Worm (Caenorhabditis elegans): Measurements from ENCODE around the gene apa-2.

apa-2 gene

DNA sequence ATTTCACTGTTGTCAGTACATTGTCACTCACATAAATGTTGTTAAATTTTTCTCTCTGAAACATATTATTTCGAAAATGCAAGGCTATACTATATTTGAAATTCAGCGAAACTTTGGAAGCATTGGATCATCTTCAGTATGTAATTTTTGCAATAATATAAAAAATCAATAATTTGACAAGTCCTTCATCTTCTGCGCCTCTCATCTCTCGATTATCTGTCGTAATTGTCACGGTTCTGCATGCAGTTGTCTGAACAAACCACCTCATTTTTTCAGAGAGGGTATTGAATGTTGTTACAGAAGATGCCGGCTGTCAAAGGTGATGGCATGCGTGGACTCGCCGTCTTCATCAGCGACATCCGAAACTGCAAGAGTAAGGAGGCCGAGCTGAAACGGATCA, at the start of gene apa-2:
Gene apa-2 (plus strand): TSS at position 301 of the 400 bp plus-strand sequence.
- no peak for TF ChIP-seq sox-4 (tag; optimal IDR thresholded peaks at IDR 0.05)
- TF ChIP-seq ces-1 (GFP tag; optimal IDR thresholded peaks at IDR 0.05), result no peak
- TF ChIP-seq sup-37 (GFP tag; optimal IDR thresholded peaks at IDR 0.05), result no peak
- TF ChIP-seq lin-15B (tag; optimal IDR thresholded peaks at IDR 0.05), result no peak
- TF ChIP-seq efl-1 (optimal IDR thresholded peaks at IDR 0.05), result no peak
- TF ChIP-seq efl-1 (GFP tag; optimal IDR thresholded peaks at IDR 0.05 in 1 of 2), result peak in 1 of 2 experiments; percentile 52
- no peak for TF ChIP-seq Y116A8C.19 (tag; optimal IDR thresholded peaks at IDR 0.05; ENCODE audit: borderline replicate concordance)

DNA sequence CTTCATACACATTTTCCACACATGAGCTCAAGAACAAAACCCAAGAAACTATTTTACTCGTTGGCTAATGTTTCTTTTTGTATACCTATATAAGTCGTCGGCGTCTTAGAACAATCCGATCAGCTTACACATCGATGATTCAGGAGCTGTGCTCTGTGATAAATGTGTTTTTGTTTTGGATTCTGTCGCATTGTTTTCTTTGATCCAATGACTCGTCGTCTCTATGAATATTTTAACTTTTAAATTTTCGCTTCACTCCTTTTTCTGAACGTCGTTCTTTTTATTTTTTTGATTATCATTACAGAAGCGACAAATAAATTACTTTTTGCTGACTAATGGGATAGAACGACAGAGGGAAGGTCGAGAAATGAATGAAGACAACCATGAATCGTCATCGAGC, 47.1 kb upstream of the apa-2 start, which contains the start of gene B0416.3:
Gene B0416.3 (plus strand): TSS at position 301 of the 400 bp plus-strand sequence.
- TF ChIP-seq ceh-82 (tag; optimal IDR thresholded peaks at IDR 0.05), result no peak
- TF ChIP-seq unc-30 (tag; optimal IDR thresholded peaks at IDR 0.05), result no peak
- no peak for TF ChIP-seq nhr-84 (tag; optimal IDR thresholded peaks at IDR 0.05)
- no peak for TF ChIP-seq sox-4 (tag; optimal IDR thresholded peaks at IDR 0.05)
- TF ChIP-seq snpc-4 (tag; optimal IDR thresholded peaks at IDR 0.05), result no peak
- no peak for TF ChIP-seq rnt-1 (tag; optimal IDR thresholded peaks at IDR 0.05)
- TF ChIP-seq C34B4.2 (tag; optimal IDR thresholded peaks at IDR 0.05), result no peak
- TF ChIP-seq nhr-77 (tag; optimal IDR thresholded peaks at IDR 0.05), result no peak
- TF ChIP-seq grh-1 (GFP tag; IDR thresholded peaks at IDR 0.05), result no peak
- no peak for TF ChIP-seq fkh-8 (tag; optimal IDR thresholded peaks at IDR 0.05)
- no peak for TF ChIP-seq hlh-4 (tag; optimal IDR thresholded peaks at IDR 0.05)
- TF ChIP-seq zag-1 (tag; optimal IDR thresholded peaks at IDR 0.05), result no peak
- no peak for TF ChIP-seq nhr-28 (tag; optimal IDR thresholded peaks at IDR 0.05)

DNA sequence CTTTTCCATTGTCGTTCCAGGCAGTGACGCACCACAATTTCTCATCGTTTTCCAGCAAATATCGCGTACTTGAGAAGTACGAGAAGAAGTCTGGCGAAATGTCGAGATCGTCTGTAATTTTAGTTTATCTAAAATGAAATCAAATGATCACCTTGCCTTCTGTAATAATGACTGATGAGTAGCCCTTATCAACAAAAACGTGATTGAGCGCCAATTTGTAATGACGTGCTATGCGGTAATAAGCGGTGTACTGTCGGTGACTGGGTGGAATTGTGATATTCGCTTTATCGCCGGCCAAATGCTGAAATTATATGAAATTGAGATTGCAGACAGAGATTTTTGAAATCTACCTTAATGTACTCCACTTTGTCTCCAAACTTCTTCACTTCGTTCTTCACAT, 43.0 kb upstream of the apa-2 start:
- TF ChIP-seq C34B4.2 (tag; optimal IDR thresholded peaks at IDR 0.05), result no peak
- peak; percentile 56 for TF ChIP-seq elt-2 (tag; optimal IDR thresholded peaks at IDR 0.05)
- peak in 1 of 2 experiments; percentile 16 for TF ChIP-seq lin-35 (GFP tag; optimal IDR thresholded peaks at IDR 0.05)

DNA sequence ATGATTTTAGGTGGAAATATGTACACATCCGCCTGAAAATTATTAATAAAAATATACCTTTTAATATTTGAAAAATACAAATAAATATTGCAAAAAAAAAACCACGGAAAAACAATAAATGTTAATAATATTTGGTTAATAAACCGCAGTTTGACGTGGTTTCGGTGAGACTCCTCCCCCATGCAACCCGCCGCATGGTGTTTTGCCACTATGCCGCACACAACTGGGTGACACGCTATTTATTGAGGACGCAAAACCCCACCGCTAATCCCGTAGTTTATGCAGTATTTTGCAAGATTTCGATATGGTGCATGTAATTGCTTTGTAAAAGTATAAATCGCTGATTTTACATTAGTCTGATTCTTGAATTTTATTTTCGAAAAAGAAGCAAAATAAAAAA, 41.9 kb upstream of the apa-2 start, which contains the start of gene gly-13:
Gene gly-13 (minus strand): TSS at position 32 of the 400 bp plus-strand sequence.
- TF ChIP-seq nhr-19 (GFP tag; conservative IDR thresholded peaks at IDR 0.05) (no peak; the same call in 1 of the 2 replicates), unc-86 (tag; optimal IDR thresholded peaks at IDR 0.05) (no peak), nhr-85 (tag) (peak; percentile 48), zip-4 (GFP tag; optimal IDR thresholded peaks at IDR 0.05) (no peak), tlp-1 (tag; optimal IDR thresholded peaks at IDR 0.05) (no peak), C34B4.2 (tag; optimal IDR thresholded peaks at IDR 0.05) (no peak), jun-1 (tag; optimal IDR thresholded peaks at IDR 0.05) (no peak), nhr-90 (tag; optimal IDR thresholded peaks at IDR 0.05; ENCODE audit: poor library complexity) (peak; percentile 49), lin-13 (GFP tag; optimal IDR thresholded peaks at IDR 0.05) (no peak), fkh-8 (tag; optimal IDR thresholded peaks at IDR 0.05) (no peak), mdl-1 (tag; optimal IDR thresholded peaks at IDR 0.05) (peak in 1 of 2 experiments; percentile 49), ces-1 (GFP tag; optimal IDR thresholded peaks at IDR 0.05) (no peak), fkh-10 (GFP tag; optimal IDR thresholded peaks at IDR 0.05) (no peak), aha-1 (tag; optimal IDR thresholded peaks at IDR 0.05) (no peak), ama-1 (optimal IDR thresholded peaks at IDR 0.05) (no peak), nhr-47 (tag; optimal IDR thresholded peaks at IDR 0.05) (peak; percentile 32), tbx-2 (tag; optimal IDR thresholded peaks at IDR 0.05) (peak; percentile 17), ets-5 (GFP tag; IDR thresholded peaks at IDR 0.05) (no peak), elt-3 (tag; optimal IDR thresholded peaks at IDR 0.05) (peak in 1 of 6 experiments; percentile 52), efl-3 (GFP tag; optimal IDR thresholded peaks at IDR 0.05) (no peak), rnt-1 (tag; optimal IDR thresholded peaks at IDR 0.05) (peak; percentile 60), sptf-1 (tag; optimal IDR thresholded peaks at IDR 0.05) (no peak), isw-1 (GFP tag; IDR thresholded peaks at IDR 0.05) (no peak), sox-4 (tag; optimal IDR thresholded peaks at IDR 0.05) (no peak), fkh-4 (tag; optimal IDR thresholded peaks at IDR 0.05; ENCODE audit: borderline replicate concordance) (no peak), dsc-1 (tag; optimal IDR thresholded peaks at IDR 0.05) (peak; percentile 34), unc-130 (tag; optimal IDR thresholded peaks at IDR 0.05) (peak; percentile 60), unc-98 (GFP tag; IDR thresholded peaks at IDR 0.05) (no peak), swsn-7 (tag; optimal IDR thresholded peaks at IDR 0.05) (peak; percentile 33), unc-62 (GFP tag; optimal IDR thresholded peaks at IDR 0.05) (no peak), xbp-1 (tag; optimal IDR thresholded peaks at IDR 0.05) (peak; percentile 33), nhr-11 (tag; optimal IDR thresholded peaks at IDR 0.05) (no peak), dpl-1 (GFP tag; optimal IDR thresholded peaks at IDR 0.05) (peak in 1 of 3 experiments; percentile 10)
